Worm (Caenorhabditis elegans) whole organism, young adult: Measurements from ENCODE around the gene cyp-35C1.

ENCODE experiments used
- B0035.1 ChIP-seq: sonication (generic microtip); optimal IDR thresholded peaks from 2 replicates; lab custom pipeline; 2016; ENCODE audit warnings: missing genetic modification characterization, mild to moderate bottlenecking, missing compliant biosample characterization, missing genotype, missing genetic modification reagents
- C17E4.6 ChIP-seq: fragments of 200-800 bp; sonication (Bioruptor generic); IDR thresholded peaks from 2 replicates; pipeline ENCODE4 v1.3.6; 2022; ENCODE audit warnings: missing genetic modification reagents, missing genetic modification characterization, missing compliant biosample characterization
- F10E7.11 ChIP-seq: sonication (generic microtip); optimal IDR thresholded peaks from 2 replicates; lab custom pipeline; 2017; ENCODE audit warnings: mild to moderate bottlenecking, missing genetic modification characterization, moderate library complexity, missing compliant biosample characterization
- F22D6.2 ChIP-seq: sonication (generic microtip); optimal IDR thresholded peaks from 2 replicates; lab custom pipeline; 2016; ENCODE audit warnings: mild to moderate bottlenecking, missing genetic modification characterization, missing compliant biosample characterization
- F37B4.10 ChIP-seq: fragments of 200-800 bp; sonication (Bioruptor generic); IDR thresholded peaks from 2 replicates; pipeline ENCODE4 v1.3.6; 2022; ENCODE audit warnings: missing genetic modification characterization, missing compliant biosample characterization
- F57A8.1 ChIP-seq: fragments of 200-800 bp; sonication (Bioruptor generic); optimal IDR thresholded peaks from 2 replicates; lab custom pipeline; 2018; ENCODE audit warnings: mild to moderate bottlenecking, missing genetic modification characterization, moderate library complexity, missing compliant biosample characterization
- F57C9.4 ChIP-seq: sonication (generic microtip); optimal IDR thresholded peaks from 2 replicates; lab custom pipeline; 2017; ENCODE audit warnings: mild to moderate bottlenecking, missing genetic modification characterization, missing compliant biosample characterization
- K11D2.4 ChIP-seq: fragments of 200-800 bp; sonication (Bioruptor generic); IDR thresholded peaks from 2 replicates; pipeline ENCODE4 v1.3.6; 2022; ENCODE audit warnings: missing genetic modification reagents, missing genetic modification characterization, missing compliant biosample characterization
- K12H6.12 ChIP-seq: fragments of 200-800 bp; sonication (Bioruptor generic); optimal IDR thresholded peaks from 2 replicates; lab custom pipeline; 2018; ENCODE audit warnings: mild to moderate bottlenecking, missing genetic modification characterization, missing compliant biosample characterization
- Y53G8AR.9 ChIP-seq: fragments of 200-800 bp; sonication (Bioruptor generic); conservative IDR thresholded peaks from 2 replicates; pipeline ENCODE4 v1.3.6; 2022; ENCODE audit warnings: missing genetic modification reagents, missing genetic modification characterization, missing compliant biosample characterization
- Y56A3A.18 ChIP-seq: fragments of 200-800 bp; sonication (Bioruptor generic); IDR thresholded peaks from 2 replicates; pipeline ENCODE4 v1.3.6; 2022; ENCODE audit warnings: missing genetic modification reagents, missing genetic modification characterization, missing compliant biosample characterization
- akir-1 ChIP-seq: fragments of 200-800 bp; sonication (Bioruptor generic); optimal IDR thresholded peaks from 2 replicates; lab custom pipeline; 2018; ENCODE audit warnings: mild to moderate bottlenecking, missing genetic modification characterization, moderate library complexity, missing compliant biosample characterization
- attf-3 ChIP-seq: fragments of 200-800 bp; sonication (Bioruptor generic); conservative IDR thresholded peaks from 2 replicates; pipeline ENCODE4 v1.3.6; 2022; ENCODE audit warnings: missing genetic modification reagents, missing genetic modification characterization, missing compliant biosample characterization
- attf-6 ChIP-seq: fragments of 200-800 bp; sonication (Bioruptor generic); IDR thresholded peaks from 2 replicates; pipeline ENCODE4 v1.3.6; 2022; ENCODE audit warnings: missing genetic modification reagents, missing genetic modification characterization, missing compliant biosample characterization
- bed-1 ChIP-seq: fragments of 200-800 bp; sonication (Bioruptor generic); IDR thresholded peaks from 2 replicates; pipeline ENCODE4 v1.3.6; 2022; ENCODE audit warnings: missing genetic modification reagents, missing genetic modification characterization, missing compliant biosample characterization
- ceh-40 ChIP-seq: fragments of 200-800 bp; sonication (Bioruptor generic); IDR thresholded peaks from 2 replicates; pipeline ENCODE4 v1.3.6; 2022; ENCODE audit warnings: missing genetic modification characterization, missing compliant biosample characterization
- ceh-58 ChIP-seq: fragments of 200-800 bp; sonication (Bioruptor generic); IDR thresholded peaks from 2 replicates; pipeline ENCODE4 v1.3.6; 2022; ENCODE audit warnings: missing genetic modification characterization, missing compliant biosample characterization
- die-1 ChIP-seq: sonication (generic microtip); optimal IDR thresholded peaks from 2 replicates; lab custom pipeline; 2016; ENCODE audit warnings: missing genotype, mild to moderate bottlenecking, missing genetic modification characterization, missing compliant biosample characterization
- dox-1 ChIP-seq: fragments of 200-800 bp; sonication (Bioruptor generic); IDR thresholded peaks from 2 replicates; pipeline ENCODE4 v1.3.6; 2022; ENCODE audit warnings: missing genetic modification reagents, missing genetic modification characterization, missing compliant biosample characterization
- dpff-1 ChIP-seq: sonication (generic microtip); optimal IDR thresholded peaks from 2 replicates; lab custom pipeline; 2017; ENCODE audit warnings: mild to moderate bottlenecking, missing genetic modification characterization, missing compliant biosample characterization
- egrh-3 ChIP-seq: fragments of 200-800 bp; sonication (Bioruptor generic); IDR thresholded peaks from 2 replicates; pipeline ENCODE4 v1.3.6; 2022; ENCODE audit warnings: missing genetic modification reagents, missing genetic modification characterization, missing compliant biosample characterization
- ets-4 ChIP-seq: fragments of 200-800 bp; sonication (Bioruptor generic); optimal IDR thresholded peaks from 2 replicates; lab custom pipeline; 2018; ENCODE audit warnings: mild to moderate bottlenecking, missing genetic modification characterization, missing compliant biosample characterization
- gei-17 ChIP-seq: fragments of 200-800 bp; sonication (Bioruptor generic); optimal IDR thresholded peaks from 2 replicates; lab custom pipeline; 2018; ENCODE audit warnings: mild to moderate bottlenecking, missing genetic modification characterization, missing compliant biosample characterization
- hlh-12 ChIP-seq: sonication (generic microtip); optimal IDR thresholded peaks from 2 replicates; lab custom pipeline; 2016; ENCODE audit warnings: missing genetic modification characterization, missing compliant biosample characterization
- hlh-26 ChIP-seq: fragments of 200-800 bp; sonication (Bioruptor generic); conservative IDR thresholded peaks from 2 replicates; pipeline ENCODE4 v1.3.6; 2022; ENCODE audit warnings: missing genetic modification reagents, missing genetic modification characterization, missing compliant biosample characterization
- hmg-1.2 ChIP-seq: fragments of 200-800 bp; sonication (Bioruptor generic); IDR thresholded peaks from 2 replicates; pipeline ENCODE4 v1.3.6; 2022; ENCODE audit warnings: missing genetic modification reagents, missing genetic modification characterization, missing compliant biosample characterization
- hrde-1 ChIP-seq: sonication (generic microtip); optimal IDR thresholded peaks from 2 replicates; lab custom pipeline; 2016; ENCODE audit warnings: missing genetic modification characterization, mild to moderate bottlenecking, missing compliant biosample characterization, moderate library complexity, missing genotype, missing genetic modification reagents, borderline replicate concordance
- hsf-1 ChIP-seq: fragments of 200-800 bp; sonication (Bioruptor generic); IDR thresholded peaks from 2 replicates; pipeline ENCODE4 v1.3.6; 2022; ENCODE audit warnings: missing genetic modification reagents, missing genetic modification characterization, missing compliant biosample characterization
- lag-1 ChIP-seq: fragments of 200-800 bp; sonication (Bioruptor generic); IDR thresholded peaks from 2 replicates; pipeline ENCODE4 v1.3.6; 2022; ENCODE audit warnings: missing genetic modification reagents, missing genetic modification characterization, missing compliant biosample characterization
- lin-54 ChIP-seq: fragments of 200-800 bp; sonication (Bioruptor generic); optimal IDR thresholded peaks from 2 replicates; lab custom pipeline; 2018; ENCODE audit warnings: mild to moderate bottlenecking, missing genetic modification characterization, missing compliant biosample characterization
- madf-10 ChIP-seq: sonication (generic microtip); optimal IDR thresholded peaks from 2 replicates; lab custom pipeline; 2016; ENCODE audit warnings: mild to moderate bottlenecking, missing genetic modification characterization, missing compliant biosample characterization
- madf-3 ChIP-seq: fragments of 200-800 bp; sonication (Bioruptor generic); IDR thresholded peaks from 2 replicates; pipeline ENCODE4 v1.3.6; 2022; ENCODE audit warnings: missing genetic modification reagents, missing genetic modification characterization, missing compliant biosample characterization
- madf-6 ChIP-seq: fragments of 200-800 bp; sonication (Bioruptor generic); IDR thresholded peaks from 2 replicates; pipeline ENCODE4 v1.3.6; 2022; ENCODE audit warnings: missing genetic modification reagents, missing genetic modification characterization, missing compliant biosample characterization
- mcd-1 ChIP-seq: fragments of 200-800 bp; sonication (Bioruptor generic); IDR thresholded peaks from 2 replicates; pipeline ENCODE4 v1.3.6; 2022; ENCODE audit warnings: missing genetic modification reagents, missing genetic modification characterization, missing compliant biosample characterization
- nhr-27 ChIP-seq: fragments of 200-800 bp; sonication (Bioruptor generic); optimal IDR thresholded peaks from 2 replicates; lab custom pipeline; 2018; ENCODE audit warnings: mild to moderate bottlenecking, missing genetic modification characterization, moderate library complexity, missing compliant biosample characterization
- nhr-80 ChIP-seq: sonication (generic microtip); optimal IDR thresholded peaks from 2 replicates; lab custom pipeline; 2016; ENCODE audit warnings: missing genetic modification characterization, missing compliant biosample characterization
- pbrm-1 ChIP-seq: fragments of 200-800 bp; sonication (Bioruptor generic); IDR thresholded peaks from 2 replicates; pipeline ENCODE4 v1.3.6; 2022; ENCODE audit warnings: missing genetic modification reagents, missing genetic modification characterization, missing compliant biosample characterization
- sdz-38 ChIP-seq: sonication (generic microtip); optimal IDR thresholded peaks from 2 replicates; lab custom pipeline; 2016; ENCODE audit warnings: missing genotype, missing genetic modification characterization, missing compliant biosample characterization
- somi-1 ChIP-seq: fragments of 200-800 bp; sonication (Bioruptor generic); optimal IDR thresholded peaks from 2 replicates; lab custom pipeline; 2018; ENCODE audit warnings: mild to moderate bottlenecking, missing genetic modification characterization, missing compliant biosample characterization
- sptf-2 ChIP-seq: fragments of 200-800 bp; sonication (Bioruptor generic); optimal IDR thresholded peaks from 2 replicates; lab custom pipeline; 2018; ENCODE audit warnings: mild to moderate bottlenecking, missing genetic modification characterization, missing compliant biosample characterization
- tlf-1 ChIP-seq: fragments of 200-800 bp; sonication (Bioruptor generic); optimal IDR thresholded peaks from 2 replicates; lab custom pipeline; 2018; ENCODE audit warnings: mild to moderate bottlenecking, missing genetic modification characterization, missing compliant biosample characterization
- unc-130 ChIP-seq: sonication (generic microtip); optimal IDR thresholded peaks from 2 replicates; lab custom pipeline; 2016; ENCODE audit warnings: missing genetic modification reagents, missing genetic modification characterization, missing compliant biosample characterization
- zfh-2 ChIP-seq: fragments of 200-800 bp; sonication (Bioruptor generic); conservative IDR thresholded peaks from 2 replicates; pipeline ENCODE4 v1.3.6; 2022; ENCODE audit warnings: missing genetic modification reagents, missing genetic modification characterization, missing compliant biosample characterization
- zim-3 ChIP-seq: sonication (generic microtip); optimal IDR thresholded peaks from 2 replicates; lab custom pipeline; 2017; ENCODE audit warnings: mild to moderate bottlenecking, missing genetic modification characterization, moderate library complexity, missing compliant biosample characterization

The cyp-35C1 gene

ce11 chrV:13907557-13908104, 9.3 kb upstream of the cyp-35C1 start (continued):
- TF ChIP-seq zfh-2 (GFP tag; lab: Robert Waterston, UW) (no peak), attf-3 (GFP tag; lab: Robert Waterston, UW) (0 out of 2 replicates have a peak, but pooled peaks have one; percentile 16), attf-6 (GFP tag; lab: Robert Waterston, UW) (peak; percentile 71), die-1 (peak; percentile 35), madf-10 (tag; lab: Kevin White, UChicago) (peak; percentile 64), unc-130 (GFP tag; lab: Kevin White, UChicago) (no peak), K11D2.4 (GFP tag; lab: Robert Waterston, UW) (peak; percentile 84), B0035.1 (tag; lab: Kevin White, UChicago) (peak; percentile 69), Y56A3A.18 (GFP tag; lab: Robert Waterston, UW) (peak; percentile 94), ets-4 (GFP tag; lab: Kevin White, UChicago) (peak; percentile 81), madf-6 (GFP tag; lab: Robert Waterston, UW) (no peak; the same call in 1 of the 2 replicates), ceh-40 (GFP tag; lab: Robert Waterston, UW) (0 out of 2 replicates have a peak, but pooled peaks have one; percentile 61)

ce11 chrV:13906166-13906565, 7.9 kb upstream of the cyp-35C1 start, which contains the start of gene stdh-1:
Gene stdh-1 (plus strand): TSS chrV:13906492.
- TF ChIP-seq F37B4.10 (GFP tag; lab: Robert Waterston, UW) = no peak
- TF ChIP-seq lag-1 (GFP tag; lab: Robert Waterston, UW) = no peak
- TF ChIP-seq gei-17 (GFP tag; lab: Kevin White, UChicago) = no peak
- peak; percentile 6 for TF ChIP-seq nhr-80 (tag; lab: Kevin White, UChicago)
- TF ChIP-seq hrde-1 (tag; lab: Kevin White, UChicago) = no peak
- no peak for TF ChIP-seq zim-3 (tag; lab: Kevin White, UChicago)
- no peak for TF ChIP-seq akir-1
- peak; percentile 62; the same call in 1 of the 2 replicates for TF ChIP-seq hmg-1.2

ce11 chrV:13904446-13904845, 6.2 kb upstream of the cyp-35C1 start, which contains the start of gene stdh-3:
Gene stdh-3 (plus strand): TSS chrV:13904611.
- no peak for TF ChIP-seq ceh-40 (GFP tag; lab: Robert Waterston, UW)
- TF ChIP-seq Y53G8AR.9 (GFP tag; lab: Robert Waterston, UW) = no peak
- no peak for TF ChIP-seq nhr-80 (tag; lab: Kevin White, UChicago)
- no peak for TF ChIP-seq C17E4.6 (GFP tag; lab: Robert Waterston, UW)
- no peak for TF ChIP-seq somi-1 (GFP tag; lab: Kevin White, UChicago)
- no peak for TF ChIP-seq F22D6.2 (tag; lab: Kevin White, UChicago)
- no peak for TF ChIP-seq sptf-2 (GFP tag; lab: Kevin White, UChicago)
- TF ChIP-seq sdz-38 = no peak
- no peak for TF ChIP-seq madf-10 (tag; lab: Kevin White, UChicago)
- no peak for TF ChIP-seq dpff-1 (tag; lab: Kevin White, UChicago)
- TF ChIP-seq hlh-12 (tag; lab: Kevin White, UChicago) = no peak
- TF ChIP-seq nhr-27 (tag; lab: Kevin White, UChicago) = no peak
- TF ChIP-seq Y56A3A.18 (GFP tag; lab: Robert Waterston, UW) = no peak
- no peak for TF ChIP-seq lin-54 (GFP tag; lab: Kevin White, UChicago)
- no peak for TF ChIP-seq gei-17 (GFP tag; lab: Kevin White, UChicago)
- TF ChIP-seq F10E7.11 (tag; lab: Kevin White, UChicago) = no peak
- TF ChIP-seq pbrm-1 (GFP tag; lab: Robert Waterston, UW) = no peak
- no peak for TF ChIP-seq bed-1 (GFP tag; lab: Robert Waterston, UW)
- TF ChIP-seq, all 124 proteins: peak for 0

ce11 chrV:13902495-13902894, 4.2 kb upstream of the cyp-35C1 start, which contains the start of gene C06B3.1:
Gene C06B3.1 (plus strand): TSS chrV:13902795.
- TF ChIP-seq attf-6 (GFP tag; lab: Robert Waterston, UW) (no peak), madf-3 (GFP tag; lab: Robert Waterston, UW) (no peak), mcd-1 (GFP tag; lab: Robert Waterston, UW) (no peak), tlf-1 (GFP tag; lab: Kevin White, UChicago) (no peak), hlh-26 (GFP tag; lab: Robert Waterston, UW) (no peak), F57A8.1 (no peak), F57C9.4 (tag; lab: Kevin White, UChicago) (no peak), ceh-58 (GFP tag; lab: Robert Waterston, UW) (no peak), hsf-1 (GFP tag; lab: Robert Waterston, UW) (no peak), K12H6.12 (no peak), dox-1 (GFP tag; lab: Robert Waterston, UW) (no peak), egrh-3 (no peak)
